Fruit fly (Drosophila melanogaster) Kc167 (cell line): Measurements from ENCODE around the gene CG13862.
"Not testable (repeated sequence)": the region's sequence is repeated elsewhere in the genome, so short reads cannot be mapped to it uniquely, and the experiment has no call there.

ENCODE experiments used
- Myc ChIP-seq: fragments of >200 bp; optimal IDR thresholded peaks from 2 replicates; lab custom pipeline; 2017; ENCODE audit warnings: missing external identifiers
- Sin3A ChIP-seq: fragments of >200 bp; optimal IDR thresholded peaks from 2 replicates; lab custom pipeline; 2018; ENCODE audit warnings: missing external identifiers
- h ChIP-seq: fragments of >200 bp; optimal IDR thresholded peaks from 3 replicates; lab custom pipeline; 2018; ENCODE audit warnings: missing external identifiers
- insv ChIP-seq: fragments of >200 bp; optimal IDR thresholded peaks from 3 replicates; lab custom pipeline; 2018; ENCODE audit warnings: missing external identifiers
- psq ChIP-seq: fragments of >200 bp; optimal IDR thresholded peaks from 2 replicates; lab custom pipeline; 2017; ENCODE audit warnings: missing external identifiers
- ttk ChIP-seq: sonication (Bioruptor generic); optimal IDR thresholded peaks from 2 replicates; lab custom pipeline; 2017; ENCODE audit warnings: missing external identifiers

Gene CG13862

dm6 chr3R:22331691-22332090 is at the start of gene CG13862:
TSS of gene CG13862 (plus strand) at chr3R:22331991.
- TF ChIP-seq Sin3A (lab: Kevin White, UChicago) (no peak), psq (lab: Kevin White, UChicago) (no peak), insv (lab: Kevin White, UChicago) (no peak), ttk (lab: Kevin White, UChicago) (no peak), Myc (lab: Kevin White, UChicago) (no peak), h (lab: Kevin White, UChicago) (no peak)

- TF ChIP-seq h (lab: Kevin White, UChicago) (no peak), Myc (lab: Kevin White, UChicago) (no peak), Sin3A (lab: Kevin White, UChicago) (no peak), psq (lab: Kevin White, UChicago) (no peak), insv (lab: Kevin White, UChicago) (no peak), ttk (lab: Kevin White, UChicago) (no peak)
Measured at dm6 chr3R:22287470-22287869, 44.3 kb upstream of the CG13862 start.

dm6 chr3R:22288305-22288704 is 43.5 kb upstream of the CG13862 start:
- TF ChIP-seq h (lab: Kevin White, UChicago) (no peak), ttk (lab: Kevin White, UChicago) (no peak), insv (lab: Kevin White, UChicago) (no peak), psq (lab: Kevin White, UChicago) (no peak), Myc (lab: Kevin White, UChicago) (no peak), Sin3A (lab: Kevin White, UChicago) (no peak)

- not testable (repeated sequence) for TF ChIP-seq Sin3A, psq, Myc (lab: Kevin White, UChicago)
Measured at dm6 chr3R:22298505-22298904, 33.3 kb upstream of the CG13862 start, which contains the start of gene CG7084. TSS of gene CG7084 (plus strand) at chr3R:22298805.

- TF ChIP-seq ttk (lab: Kevin White, UChicago) (no peak), h (lab: Kevin White, UChicago) (no peak), Myc (lab: Kevin White, UChicago) (no peak), Sin3A (lab: Kevin White, UChicago) (no peak), insv (lab: Kevin White, UChicago) (no peak), psq (lab: Kevin White, UChicago) (no peak)
Measured at dm6 chr3R:22300064-22300463, 31.7 kb upstream of the CG13862 start.

- TF ChIP-seq ttk (lab: Kevin White, UChicago) (no peak), psq (lab: Kevin White, UChicago) (no peak), h (lab: Kevin White, UChicago) (no peak), insv (lab: Kevin White, UChicago) (no peak), Sin3A (lab: Kevin White, UChicago) (no peak), Myc (lab: Kevin White, UChicago) (no peak)
Measured at dm6 chr3R:22323994-22324393, 7.8 kb upstream of the CG13862 start, which contains the start of gene CG34377. TSS of gene CG34377 (minus strand) at chr3R:22324094.

dm6 chr3R:22324736-22325135 is 7.1 kb upstream of the CG13862 start:
- TF ChIP-seq psq (lab: Kevin White, UChicago), result no peak
- no peak for TF ChIP-seq Myc (lab: Kevin White, UChicago)
- TF ChIP-seq Sin3A (lab: Kevin White, UChicago), result no peak
- TF ChIP-seq ttk (lab: Kevin White, UChicago), result no peak
- no peak for TF ChIP-seq insv (lab: Kevin White, UChicago)
- TF ChIP-seq h (lab: Kevin White, UChicago), result no peak

dm6 chr3R:22328665-22329350 is 3.0 kb upstream of the CG13862 start, which contains the start of gene CG7080:
TSS of gene CG7080 (plus strand) at chr3R:22329300.
- TF ChIP-seq Sin3A (lab: Kevin White, UChicago) (no peak), ttk (lab: Kevin White, UChicago) (no peak), h (lab: Kevin White, UChicago) (no peak), insv (lab: Kevin White, UChicago) (no peak), psq (lab: Kevin White, UChicago) (no peak), Myc (lab: Kevin White, UChicago) (no peak)

- TF ChIP-seq h (lab: Kevin White, UChicago) (no peak), Myc (lab: Kevin White, UChicago) (no peak), insv (lab: Kevin White, UChicago) (no peak), ttk (lab: Kevin White, UChicago) (no peak), psq (lab: Kevin White, UChicago) (no peak), Sin3A (lab: Kevin White, UChicago) (no peak)
Measured at dm6 chr3R:22330512-22331119, 1.2 kb upstream of the CG13862 start, which contains the start of gene CG33721. TSS of gene CG33721 (plus strand) at chr3R:22331069.

- TF ChIP-seq h (lab: Kevin White, UChicago) (no peak), insv (lab: Kevin White, UChicago) (no peak), Myc (lab: Kevin White, UChicago) (no peak), ttk (lab: Kevin White, UChicago) (no peak), Sin3A (lab: Kevin White, UChicago) (no peak)
Measured at dm6 chr3R:22334050-22334449, 2.3 kb downstream of the CG13862 start, which contains the start of gene CG5391. TSS of gene CG5391 (minus strand) at chr3R:22334150.

dm6 chr3R:22339510-22339909 is 7.7 kb downstream of the CG13862 start:
- TF ChIP-seq h (lab: Kevin White, UChicago) (no peak), ttk (lab: Kevin White, UChicago) (no peak), Myc (lab: Kevin White, UChicago) (no peak), Sin3A (lab: Kevin White, UChicago) (no peak), psq (lab: Kevin White, UChicago) (no peak), insv (lab: Kevin White, UChicago) (no peak)
